Worm (Caenorhabditis elegans) whole organism, dauer: Measurements from ENCODE around the gene ctf-18.

Source experiments
- unc-62 ChIP-seq: sonication (generic microtip); optimal IDR thresholded peaks from 2 replicates; lab custom pipeline; 2017; ENCODE audit warnings: missing biosample characterization, missing genetic modification reagents, missing genetic modification characterization

The ctf-18 gene

ce11 chrIV:10126544-10126943, at the start of gene ctf-18:
Gene ctf-18, minus strand, starts transcription at chrIV:10126644.
- no peak for TF ChIP-seq unc-62

- no peak for TF ChIP-seq unc-62
Observed at ce11 chrIV:10174932-10175732, 48.7 kb upstream of the ctf-18 start.

ce11 chrIV:10174328-10174727, 47.9 kb upstream of the ctf-18 start, which contains the start of gene pxf-1:
Gene pxf-1, minus strand, starts transcription at chrIV:10174341.
- no peak for TF ChIP-seq unc-62

DNA sequence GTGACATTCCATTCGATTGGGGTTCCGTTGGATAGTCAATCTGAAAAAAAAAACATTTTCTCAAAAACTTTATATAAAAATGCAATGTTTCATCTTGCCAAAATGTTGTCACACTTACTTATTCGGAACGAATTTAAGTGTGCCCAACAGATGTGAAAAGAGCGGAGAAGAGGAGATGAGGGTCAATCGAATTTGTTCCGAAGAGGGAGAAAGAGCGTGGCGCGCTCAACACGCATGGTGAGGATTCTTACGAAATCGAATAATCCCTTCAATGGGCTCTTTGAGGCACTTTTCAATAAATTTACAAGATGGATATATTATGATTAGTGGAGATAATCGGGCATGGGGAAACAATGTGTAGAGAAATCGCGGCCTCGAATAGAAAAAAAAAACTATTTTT, 44.4 kb upstream of the ctf-18 start:
- TF ChIP-seq unc-62 = no peak

DNA sequence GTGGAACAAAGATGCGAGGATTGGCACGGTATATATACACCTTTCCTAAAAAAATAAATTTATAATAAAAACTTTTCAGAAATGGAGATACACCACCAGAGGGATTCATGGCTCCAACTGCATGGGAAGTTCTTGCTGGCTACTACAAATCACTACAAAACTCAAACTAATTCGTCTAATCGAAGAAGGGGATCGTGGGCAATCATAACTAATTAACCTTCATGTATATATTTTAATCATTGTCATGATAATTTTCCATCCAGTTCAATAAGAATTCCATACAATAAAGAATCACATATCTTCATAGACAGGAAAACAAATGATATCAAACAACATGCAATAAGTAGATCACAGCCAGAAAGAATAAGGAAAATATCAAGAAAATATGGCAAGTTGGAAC, 37.6 kb upstream of the ctf-18 start:
- no peak for TF ChIP-seq unc-62

DNA sequence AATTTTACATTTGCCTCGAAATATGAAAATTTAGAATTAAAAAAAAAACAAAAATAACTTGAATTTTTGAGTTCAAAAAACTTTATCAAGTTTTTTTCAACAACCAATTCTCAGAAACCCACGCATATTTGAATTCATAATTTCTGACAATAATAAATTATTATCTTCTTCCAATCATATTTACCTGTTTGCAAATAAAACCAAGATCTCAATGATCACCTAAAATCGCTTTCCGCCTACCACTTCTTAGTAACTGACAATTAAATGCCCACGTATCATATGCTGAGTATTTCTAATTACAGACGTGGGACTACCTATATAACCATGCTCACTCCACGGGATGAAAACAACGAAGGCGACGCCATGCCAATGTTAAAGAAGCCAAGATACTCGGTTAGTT, 35.3 kb upstream of the ctf-18 start, which contains the start of gene pps-1:
Gene pps-1 (plus strand): TSS at position 301 of the 400 bp plus-strand sequence.
- no peak for TF ChIP-seq unc-62

ce11 chrIV:10157489-10158088, 31.1 kb upstream of the ctf-18 start, which contains the start of gene ttr-53:
Gene ttr-53, plus strand, starts transcription at chrIV:10158038.
- TF ChIP-seq unc-62 = no peak

DNA sequence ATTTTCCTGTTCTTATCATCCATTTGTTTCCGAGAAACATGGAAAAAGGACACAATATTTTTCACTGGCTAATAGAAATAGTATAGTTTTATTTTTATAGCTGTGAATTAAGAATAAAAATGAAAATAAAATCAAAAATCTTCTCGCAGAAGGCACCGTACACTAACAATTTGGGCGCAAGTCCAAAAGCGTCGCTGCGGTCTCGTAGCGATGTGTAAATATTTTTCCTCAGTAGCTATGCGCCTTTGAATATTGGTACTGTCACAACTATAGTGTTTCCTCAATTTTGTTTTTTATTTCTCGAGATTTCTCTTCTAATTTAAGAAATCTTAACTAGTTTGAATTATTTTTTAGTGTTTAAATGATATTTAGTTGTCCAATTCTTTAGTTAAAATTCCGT, 30.6 kb upstream of the ctf-18 start:
- TF ChIP-seq unc-62 = no peak

- TF ChIP-seq unc-62 = no peak
Observed at ce11 chrIV:10155475-10155874, 29.0 kb upstream of the ctf-18 start, which contains the start of gene ttr-54. Gene ttr-54, plus strand, starts transcription at chrIV:10155775.

DNA sequence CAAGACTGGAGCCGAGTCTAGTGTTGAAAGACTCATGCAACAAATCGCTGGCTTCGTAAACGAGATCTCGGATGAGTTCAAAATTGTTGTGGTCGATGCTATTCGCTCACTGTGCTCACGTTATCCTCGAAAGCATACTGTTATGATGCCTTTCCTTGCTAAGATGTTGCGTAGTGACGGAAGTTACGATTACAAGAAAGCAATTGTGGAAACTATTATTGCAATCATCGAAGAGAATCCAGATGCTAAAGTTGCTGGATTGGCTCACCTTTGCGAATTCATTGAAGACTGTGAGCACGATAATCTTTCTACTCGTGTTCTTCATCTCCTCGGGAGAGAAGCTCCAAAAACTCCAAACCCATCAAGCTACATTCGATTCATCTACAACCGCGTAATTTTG, 27.0 kb upstream of the ctf-18 start:
- TF ChIP-seq unc-62 = no peak

DNA sequence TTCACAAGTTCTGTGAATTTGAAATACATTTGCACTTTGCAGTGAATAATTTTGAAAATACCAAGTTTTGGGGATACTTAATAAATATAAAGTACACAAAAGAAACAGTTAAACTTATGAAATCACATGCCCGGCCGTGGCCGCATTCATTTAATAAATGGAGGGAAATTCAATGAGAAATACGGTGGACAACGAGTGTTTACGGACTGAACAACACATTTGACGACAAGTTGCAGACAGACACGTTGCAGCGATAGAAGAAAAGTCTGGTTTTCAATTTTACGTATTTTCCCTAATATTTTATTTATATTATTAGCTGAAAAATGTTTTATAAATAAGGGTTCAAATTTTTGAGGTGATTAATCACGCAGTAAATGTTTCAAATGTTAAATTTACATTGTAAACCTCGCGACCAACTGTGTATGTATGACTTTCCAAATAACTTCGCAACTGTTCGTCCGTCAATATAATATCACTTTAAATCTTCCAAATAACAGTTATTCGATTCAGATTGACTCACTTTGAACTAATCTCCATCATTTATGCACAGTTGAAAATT, 25.1 kb upstream of the ctf-18 start, which contains the start of gene copg-1:
Gene copg-1 (plus strand): TSS at position 509 of the 559 bp plus-strand sequence.
- TF ChIP-seq unc-62 = no peak

- TF ChIP-seq unc-62 = no peak
Observed at ce11 chrIV:10150552-10151004, 24.1 kb upstream of the ctf-18 start, which contains the start of gene tsp-12. Gene tsp-12, minus strand, starts transcription at chrIV:10150602.

ce11 chrIV:10148938-10149337, 22.5 kb upstream of the ctf-18 start, which contains the start of gene pigs-1:
Gene pigs-1, minus strand, starts transcription at chrIV:10149038.
- TF ChIP-seq unc-62 = no peak

DNA sequence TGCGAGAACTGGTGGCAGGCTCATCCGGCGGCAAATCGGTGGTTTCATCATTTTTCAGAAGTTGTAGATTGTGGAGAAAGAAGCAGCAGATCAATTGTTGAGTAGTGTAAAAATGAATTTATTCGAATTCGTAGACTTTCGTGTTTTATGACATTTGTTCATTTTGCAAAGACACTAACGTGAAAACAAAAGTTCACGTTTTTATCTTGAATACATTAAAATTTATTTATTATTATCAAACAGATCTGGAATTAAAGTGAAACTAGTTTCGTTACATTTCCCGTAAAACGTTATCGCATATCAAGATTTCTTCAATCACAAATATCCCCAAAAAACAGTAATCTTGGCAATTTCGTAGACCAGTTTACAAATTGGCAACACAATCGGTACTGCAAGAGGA, 20.4 kb upstream of the ctf-18 start, which contains the start of gene T14G10.8:
Gene T14G10.8 (minus strand): TSS at position 101 of the 400 bp plus-strand sequence.
- TF ChIP-seq unc-62 = no peak

DNA sequence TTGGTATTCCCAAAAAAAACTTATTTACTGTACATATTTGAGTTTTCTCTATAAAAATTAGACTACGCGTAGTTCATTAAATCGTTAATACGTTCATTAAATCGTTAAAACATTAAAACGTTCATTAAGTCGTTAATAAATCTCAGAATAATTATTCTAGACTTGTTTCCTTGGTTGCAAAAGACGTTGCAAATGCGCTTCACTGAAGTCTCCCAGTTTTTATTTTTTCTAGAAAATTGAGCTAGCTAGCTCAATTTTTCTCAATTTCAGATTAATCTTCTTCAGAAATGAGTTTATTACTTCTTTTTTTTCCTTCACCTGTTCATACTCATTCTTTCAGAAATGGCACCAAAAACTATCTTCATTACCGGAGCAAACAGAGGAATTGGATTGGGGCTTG, 18.5 kb upstream of the ctf-18 start:
- TF ChIP-seq unc-62 = no peak

DNA sequence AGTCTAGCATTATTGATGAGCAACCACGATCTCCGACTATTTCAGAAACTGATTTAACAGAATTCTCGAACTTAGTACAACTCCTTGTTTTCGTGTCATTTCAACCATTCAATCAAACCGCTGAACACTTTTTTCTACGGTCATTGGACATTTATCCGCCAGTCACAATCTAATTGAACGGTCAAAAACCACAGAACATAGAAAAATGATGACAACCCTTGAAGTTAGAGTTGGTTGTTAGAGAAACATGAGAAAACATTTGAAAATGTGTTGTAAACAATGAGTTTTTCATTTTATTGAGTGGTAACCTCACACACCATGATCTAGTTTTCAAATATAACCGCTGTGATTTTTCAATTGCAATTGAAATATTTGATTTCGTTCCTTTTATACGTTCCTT, 18.0 kb upstream of the ctf-18 start:
- no peak for TF ChIP-seq unc-62

DNA sequence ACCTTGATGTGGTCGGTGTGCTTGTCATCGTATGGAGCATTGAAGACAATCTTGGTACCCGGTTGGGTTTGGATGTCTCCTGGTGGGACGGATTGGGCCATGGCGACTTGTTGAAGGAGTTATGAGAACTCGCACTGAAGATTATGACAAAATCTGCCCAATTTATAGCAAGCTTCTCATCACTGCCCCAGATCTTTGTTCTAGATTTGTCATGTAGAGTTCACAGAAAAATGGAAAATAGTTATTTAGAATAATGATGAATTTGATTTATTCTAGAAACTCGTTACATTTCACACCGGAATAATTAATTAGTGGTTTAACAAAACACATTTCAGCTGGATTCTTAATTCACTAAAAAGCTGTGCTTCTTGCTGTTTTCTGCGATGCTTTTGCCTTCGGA, 17.2 kb upstream of the ctf-18 start, which contains the start of gene msp-38:
Gene msp-38 (minus strand): TSS at position 101 of the 400 bp plus-strand sequence.
- TF ChIP-seq unc-62 = no peak
